Worm (Caenorhabditis elegans): ENCODE measurements around the gene K09A11.1.

Gene K09A11.1

DNA sequence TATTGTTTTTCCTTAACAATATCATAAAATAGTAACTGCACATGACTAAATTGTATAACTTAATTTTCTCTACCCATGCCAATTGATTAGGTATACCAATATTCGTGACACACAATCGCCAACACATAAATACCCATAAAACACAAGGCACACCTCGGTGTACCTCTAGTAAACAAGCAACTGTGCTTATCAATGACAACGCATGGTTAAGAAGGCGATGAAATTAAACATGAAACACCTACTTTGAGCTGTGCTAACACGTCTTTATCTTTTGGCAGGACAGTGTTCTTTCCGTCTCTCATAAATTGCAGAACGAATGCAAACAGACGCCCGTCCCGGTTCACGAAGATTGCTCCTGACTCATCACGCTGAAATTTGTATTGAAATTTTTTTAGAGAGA, 48.5 kb downstream of the K09A11.1 start (continued):
- TF ChIP-seq vab-7 (GFP tag; IDR thresholded peaks at IDR 0.05): no peak
- TF ChIP-seq gei-8 (GFP tag; optimal IDR thresholded peaks at IDR 0.05): no peak
- TF ChIP-seq lin-15B (tag; optimal IDR thresholded peaks at IDR 0.05): no peak
- TF ChIP-seq sdz-12 (GFP tag; optimal IDR thresholded peaks at IDR 0.05): no peak
- no peak for TF ChIP-seq nhr-41 (GFP tag; IDR thresholded peaks at IDR 0.05)
- TF ChIP-seq spr-3 (GFP tag; optimal IDR thresholded peaks at IDR 0.05): no peak
- no peak for TF ChIP-seq T26A8.4 (GFP tag; IDR thresholded peaks at IDR 0.05)
- TF ChIP-seq mxl-3 (GFP tag; optimal IDR thresholded peaks at IDR 0.05): peak; percentile 67
- no peak for TF ChIP-seq dmd-8 (GFP tag; IDR thresholded peaks at IDR 0.05)
- no peak for TF ChIP-seq jun-1 (tag; optimal IDR thresholded peaks at IDR 0.05)
- TF ChIP-seq skn-1 (tag; optimal IDR thresholded peaks at IDR 0.05): no peak
- TF ChIP-seq lin-13 (GFP tag; optimal IDR thresholded peaks at IDR 0.05): no peak
- no peak for TF ChIP-seq lin-1 (GFP tag; IDR thresholded peaks at IDR 0.05)
- peak in 1 of 2 experiments; percentile 62 for TF ChIP-seq mdl-1 (tag; optimal IDR thresholded peaks at IDR 0.05)
- TF ChIP-seq hlh-11 (tag; optimal IDR thresholded peaks at IDR 0.05): peak; percentile 91
- no peak for TF ChIP-seq nhr-76 (tag; optimal IDR thresholded peaks at IDR 0.05)
- TF ChIP-seq mxl-2 (GFP tag; conservative IDR thresholded peaks at IDR 0.05): no peak
- TF ChIP-seq ZK546.5 (tag; optimal IDR thresholded peaks at IDR 0.05): no peak

- TF ChIP-seq lin-1 (GFP tag; IDR thresholded peaks at IDR 0.05) (no peak), unc-62 (GFP tag; optimal IDR thresholded peaks at IDR 0.05 in 1 of 2) (peak in 1 of 2 experiments; percentile 1), unc-62 (tag; optimal IDR thresholded peaks at IDR 0.05) (no peak), skn-1 (tag; optimal IDR thresholded peaks at IDR 0.05) (no peak), snpc-1.2 (GFP tag; IDR thresholded peaks at IDR 0.05) (no peak), nhr-28 (tag; optimal IDR thresholded peaks at IDR 0.05) (peak; percentile 58), mdl-1 (tag; optimal IDR thresholded peaks at IDR 0.05) (peak in 1 of 2 experiments; percentile 13), lir-3 (tag; optimal IDR thresholded peaks at IDR 0.05) (no peak), dve-1 (tag; optimal IDR thresholded peaks at IDR 0.05; ENCODE audit: insufficient read depth) (peak; percentile 70), php-3 (GFP tag; IDR thresholded peaks at IDR 0.05) (peak; percentile 28; the same call in 1 of the 2 replicates), nhr-6 (tag; optimal IDR thresholded peaks at IDR 0.05) (no peak), nhr-77 (tag; optimal IDR thresholded peaks at IDR 0.05) (peak; percentile 39), aly-2 (tag; optimal IDR thresholded peaks at IDR 0.05) (no peak), tra-1 (GFP tag; IDR thresholded peaks at IDR 0.05) (no peak), hlh-11 (tag; optimal IDR thresholded peaks at IDR 0.05) (peak; percentile 47), hlh-30 (tag; optimal IDR thresholded peaks at IDR 0.05; ENCODE audit: insufficient read depth) (peak; percentile 21), dmd-6 (GFP tag; IDR thresholded peaks at IDR 0.05) (peak; percentile 78), pqm-1 (tag; optimal IDR thresholded peaks at IDR 0.05) (peak; percentile 73), fos-1 (tag; optimal IDR thresholded peaks at IDR 0.05) (no peak), daf-16 (GFP tag; optimal IDR thresholded peaks at IDR 0.05) (no peak), daf-16 (tag; optimal IDR thresholded peaks at IDR 0.05) (peak; percentile 93), ztf-7 (tag; optimal IDR thresholded peaks at IDR 0.05) (peak; percentile 26), F10B5.3 (tag; optimal IDR thresholded peaks at IDR 0.05) (no peak), aha-1 (tag) (peak; percentile 28)
Measured at ce11 chrX:13311641-13312423, 49.5 kb downstream of the K09A11.1 start, which contains the start of gene F46G10.1. Gene F46G10.1 (minus strand): TSS chrX:13311755.
